Fruit fly (Drosophila melanogaster): ENCODE results near the gene mamo.

mamo gene

dm6 chrX:13830029-13830428, 160.3 kb downstream of the mamo start, which contains the start of gene jub (continued):
- peak; percentile 84 for TF ChIP-seq CG1832 (GFP tag; optimal IDR thresholded peaks at IDR 0.05)
- TF ChIP-seq wek (GFP tag; optimal IDR thresholded peaks at IDR 0.05), result no peak
- TF ChIP-seq sens (GFP tag), result peak; percentile 20
- no peak for TF ChIP-seq CG33557 (GFP tag; optimal IDR thresholded peaks at IDR 0.05)
- TF ChIP-seq Myb (GFP tag; optimal IDR thresholded peaks at IDR 0.05), result peak; percentile 42
- no peak for TF ChIP-seq Hr39 (optimal IDR thresholded peaks at IDR 0.05)
- no peak for TF ChIP-seq inv (GFP tag; IDR thresholded peaks at IDR 0.05; ENCODE audit: partially characterized antibody)
- peak; percentile 82 for TF ChIP-seq crol (GFP tag; IDR thresholded peaks at IDR 0.05)
- TF ChIP-seq pzg (GFP tag; optimal IDR thresholded peaks at IDR 0.05), result peak; percentile 57
- TF ChIP-seq CG12659 (GFP tag; optimal IDR thresholded peaks at IDR 0.05), result peak; percentile 26
- no peak for TF ChIP-seq CG18619 (GFP tag; optimal IDR thresholded peaks at IDR 0.05)
- no peak for TF ChIP-seq Optix (GFP tag; IDR thresholded peaks at IDR 0.05)
- TF ChIP-seq CG9727 (GFP tag; optimal IDR thresholded peaks at IDR 0.05), result no peak
- TF ChIP-seq CG17385 (GFP tag; optimal IDR thresholded peaks at IDR 0.05), result peak; percentile 85
- no peak for TF ChIP-seq amos (GFP tag; IDR thresholded peaks at IDR 0.05; ENCODE audit: partially characterized antibody)
- no peak for TF ChIP-seq Meics (GFP tag; optimal IDR thresholded peaks at IDR 0.05)
- TF ChIP-seq knrl (GFP tag; IDR thresholded peaks at IDR 0.05; ENCODE audit: partially characterized antibody), result 0 out of 3 replicates have a peak, but pooled peaks have one; percentile 23
- no peak for TF ChIP-seq CoRest (tag; optimal IDR thresholded peaks at IDR 0.05)
- TF ChIP-seq pros (GFP tag; optimal IDR thresholded peaks at IDR 0.05), result no peak
- no peak for TF ChIP-seq CG34376 (GFP tag; optimal IDR thresholded peaks at IDR 0.05)
- TF ChIP-seq CG13287 (GFP tag; IDR thresholded peaks at IDR 0.05; ENCODE audit: partially characterized antibody), result peak; percentile 12; the same call in 1 of the 2 replicates
- no peak for TF ChIP-seq CG12104 (GFP tag; optimal IDR thresholded peaks at IDR 0.05)
- no peak for TF ChIP-seq sd (tag; optimal IDR thresholded peaks at IDR 0.05)
- peak; percentile 87 for TF ChIP-seq sug (tag; optimal IDR thresholded peaks at IDR 0.05)
- TF ChIP-seq Taf1 (GFP tag; IDR thresholded peaks at IDR 0.05), result no peak
- TF ChIP-seq CG15514 (GFP tag; optimal IDR thresholded peaks at IDR 0.05), result no peak
- no peak for TF ChIP-seq al (GFP tag; IDR thresholded peaks at IDR 0.05)
- TF ChIP-seq CG2199 (GFP tag; IDR thresholded peaks at IDR 0.05), result no peak
- no peak for TF ChIP-seq en (GFP tag; optimal IDR thresholded peaks at IDR 0.05)
- TF ChIP-seq wdn (GFP tag; IDR thresholded peaks at IDR 0.05), result no peak
- TF ChIP-seq CG14710 (tag; optimal IDR thresholded peaks at IDR 0.05), result peak; percentile 20
- no peak for TF ChIP-seq CG13296 (GFP tag; optimal IDR thresholded peaks at IDR 0.05)
- TF ChIP-seq BEAF-32 (GFP tag; optimal IDR thresholded peaks at IDR 0.05), result peak; percentile 29
- no peak for TF ChIP-seq Ravus (GFP tag; IDR thresholded peaks at IDR 0.05)
- no peak for TF ChIP-seq CG2120 (GFP tag; optimal IDR thresholded peaks at IDR 0.05)
- TF ChIP-seq Hmx (GFP tag; optimal IDR thresholded peaks at IDR 0.05), result no peak
- TF ChIP-seq zfh2 (GFP tag; optimal IDR thresholded peaks at IDR 0.05), result no peak
- TF ChIP-seq E2f2 (GFP tag; IDR thresholded peaks at IDR 0.05), result peak; percentile 42
- no peak for TF ChIP-seq CG7987 (GFP tag; optimal IDR thresholded peaks at IDR 0.05)
- peak; percentile 82 for TF ChIP-seq gfzf (GFP tag; optimal IDR thresholded peaks at IDR 0.05)
- no peak for TF ChIP-seq CG12219 (GFP tag; optimal IDR thresholded peaks at IDR 0.05)
- TF ChIP-seq Hand (GFP tag; optimal IDR thresholded peaks at IDR 0.05), result no peak
- TF ChIP-seq sima (GFP tag; optimal IDR thresholded peaks at IDR 0.05), result no peak
- no peak for TF ChIP-seq CG17612 (GFP tag; IDR thresholded peaks at IDR 0.05)
- TF ChIP-seq dysf (GFP tag; IDR thresholded peaks at IDR 0.05), result no peak
- no peak for TF ChIP-seq CG12942 (GFP tag; optimal IDR thresholded peaks at IDR 0.05)

Data from whole organism, embryonic.